Worm (Caenorhabditis elegans): ENCODE data around the gene C17C3.3.
A peak's percentile ranks its signal among the peaks of the same experiment; 100 is the strongest.

The C17C3.3 gene

ce11 chrII:5554788-5555187, 6.7 kb upstream of the C17C3.3 start:
- TF ChIP-seq hmbx-1 (tag; optimal IDR thresholded peaks at IDR 0.05) = no peak
- no peak for TF ChIP-seq B0310.2 (tag; optimal IDR thresholded peaks at IDR 0.05)
- no peak for TF ChIP-seq ama-1 (optimal IDR thresholded peaks at IDR 0.05)
- TF ChIP-seq tbx-11 (GFP tag; IDR thresholded peaks at IDR 0.05) = no peak
- TF ChIP-seq tra-4 (tag; optimal IDR thresholded peaks at IDR 0.05) = no peak
- no peak for TF ChIP-seq ceh-13 (GFP tag; optimal IDR thresholded peaks at IDR 0.05)
- no peak for TF ChIP-seq pes-1 (GFP tag; IDR thresholded peaks at IDR 0.05)
- no peak for TF ChIP-seq tbx-37 (GFP tag; conservative IDR thresholded peaks at IDR 0.05)
- TF ChIP-seq flt-1 (GFP tag; IDR thresholded peaks at IDR 0.05) = no peak
- no peak for TF ChIP-seq ets-7 (tag; optimal IDR thresholded peaks at IDR 0.05)
- TF ChIP-seq ceh-36 (tag; optimal IDR thresholded peaks at IDR 0.05) = no peak
- TF ChIP-seq scrt-1 (GFP tag; IDR thresholded peaks at IDR 0.05) = no peak
- TF ChIP-seq aly-1 (tag; optimal IDR thresholded peaks at IDR 0.05) = no peak
- no peak for TF ChIP-seq hmg-4 (GFP tag; optimal IDR thresholded peaks at IDR 0.05)
- no peak for TF ChIP-seq F13C5.2 (tag; optimal IDR thresholded peaks at IDR 0.05)
- no peak for TF ChIP-seq sea-1 (GFP tag; conservative IDR thresholded peaks at IDR 0.05)
- TF ChIP-seq hnd-1 (tag; optimal IDR thresholded peaks at IDR 0.05) = no peak

- no peak for TF ChIP-seq hnd-1 (tag; optimal IDR thresholded peaks at IDR 0.05)
- TF ChIP-seq tra-4 (tag; optimal IDR thresholded peaks at IDR 0.05) = no peak
- TF ChIP-seq ceh-36 (tag; optimal IDR thresholded peaks at IDR 0.05) = no peak
- no peak for TF ChIP-seq F13C5.2 (tag; optimal IDR thresholded peaks at IDR 0.05)
- no peak for TF ChIP-seq ets-7 (tag; optimal IDR thresholded peaks at IDR 0.05)
- TF ChIP-seq pes-1 (GFP tag; IDR thresholded peaks at IDR 0.05) = no peak
- no peak for TF ChIP-seq scrt-1 (GFP tag; IDR thresholded peaks at IDR 0.05)
- TF ChIP-seq ceh-13 (GFP tag; optimal IDR thresholded peaks at IDR 0.05) = no peak
- no peak for TF ChIP-seq hmg-4 (GFP tag; optimal IDR thresholded peaks at IDR 0.05)
- TF ChIP-seq B0310.2 (tag; optimal IDR thresholded peaks at IDR 0.05) = no peak
Measured at ce11 chrII:5555522-5555921, 6.0 kb upstream of the C17C3.3 start.

ce11 chrII:5556431-5556830, 5.1 kb upstream of the C17C3.3 start, which contains the start of gene ins-11:
Gene ins-11 (plus strand): TSS chrII:5556731.
- no peak for TF ChIP-seq ceh-13 (GFP tag; optimal IDR thresholded peaks at IDR 0.05)
- TF ChIP-seq scrt-1 (GFP tag; IDR thresholded peaks at IDR 0.05) = no peak
- no peak for TF ChIP-seq pes-1 (GFP tag; IDR thresholded peaks at IDR 0.05)
- TF ChIP-seq flt-1 (GFP tag; IDR thresholded peaks at IDR 0.05) = no peak
- no peak for TF ChIP-seq hmbx-1 (tag; optimal IDR thresholded peaks at IDR 0.05)
- no peak for TF ChIP-seq sea-1 (GFP tag; conservative IDR thresholded peaks at IDR 0.05)
- no peak for TF ChIP-seq ets-7 (tag; optimal IDR thresholded peaks at IDR 0.05)
- TF ChIP-seq aly-1 (tag; optimal IDR thresholded peaks at IDR 0.05) = no peak
- no peak for TF ChIP-seq B0310.2 (tag; optimal IDR thresholded peaks at IDR 0.05)
- no peak for TF ChIP-seq tbx-11 (GFP tag; IDR thresholded peaks at IDR 0.05)
- no peak for TF ChIP-seq tra-4 (tag; optimal IDR thresholded peaks at IDR 0.05)
- TF ChIP-seq ama-1 (optimal IDR thresholded peaks at IDR 0.05) = no peak
- no peak for TF ChIP-seq tbx-37 (GFP tag; conservative IDR thresholded peaks at IDR 0.05)
- no peak for TF ChIP-seq F13C5.2 (tag; optimal IDR thresholded peaks at IDR 0.05)
- no peak for TF ChIP-seq hnd-1 (tag; optimal IDR thresholded peaks at IDR 0.05)
- no peak for TF ChIP-seq hmg-4 (GFP tag; optimal IDR thresholded peaks at IDR 0.05)
- TF ChIP-seq ceh-36 (tag; optimal IDR thresholded peaks at IDR 0.05) = no peak

DNA sequence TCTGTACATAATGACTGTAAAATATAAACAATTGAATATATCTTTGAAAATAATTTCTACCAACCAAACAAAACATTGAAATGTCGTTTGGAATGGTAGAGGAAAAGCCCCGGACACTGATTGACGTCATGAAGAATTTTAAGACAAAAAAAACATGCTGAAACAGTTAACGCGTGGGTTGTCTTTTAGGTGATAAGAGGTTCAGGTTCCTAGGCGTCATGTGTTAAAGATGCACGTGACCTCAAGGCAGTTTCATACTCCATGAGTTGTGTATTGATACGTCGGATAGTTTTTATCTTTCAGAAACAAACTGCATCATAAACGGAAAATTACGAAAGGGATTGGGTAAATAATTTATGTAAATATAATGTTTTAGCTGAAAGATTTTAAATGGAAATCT, 4.4 kb upstream of the C17C3.3 start:
- TF ChIP-seq hmg-4 (GFP tag; optimal IDR thresholded peaks at IDR 0.05) (no peak), hnd-1 (tag; optimal IDR thresholded peaks at IDR 0.05) (no peak), ceh-36 (tag; optimal IDR thresholded peaks at IDR 0.05) (no peak), tra-4 (tag; optimal IDR thresholded peaks at IDR 0.05) (no peak), tbx-11 (GFP tag; IDR thresholded peaks at IDR 0.05) (no peak), pes-1 (GFP tag; IDR thresholded peaks at IDR 0.05) (no peak), tbx-37 (GFP tag; conservative IDR thresholded peaks at IDR 0.05) (no peak), hmbx-1 (tag; optimal IDR thresholded peaks at IDR 0.05) (no peak), ama-1 (optimal IDR thresholded peaks at IDR 0.05) (no peak), ceh-13 (GFP tag; optimal IDR thresholded peaks at IDR 0.05) (no peak), scrt-1 (GFP tag; IDR thresholded peaks at IDR 0.05) (no peak), sea-1 (GFP tag; conservative IDR thresholded peaks at IDR 0.05) (no peak), B0310.2 (tag; optimal IDR thresholded peaks at IDR 0.05) (no peak), flt-1 (GFP tag; IDR thresholded peaks at IDR 0.05) (no peak), ets-7 (tag; optimal IDR thresholded peaks at IDR 0.05) (no peak), F13C5.2 (tag; optimal IDR thresholded peaks at IDR 0.05) (no peak), aly-1 (tag; optimal IDR thresholded peaks at IDR 0.05) (no peak)

DNA sequence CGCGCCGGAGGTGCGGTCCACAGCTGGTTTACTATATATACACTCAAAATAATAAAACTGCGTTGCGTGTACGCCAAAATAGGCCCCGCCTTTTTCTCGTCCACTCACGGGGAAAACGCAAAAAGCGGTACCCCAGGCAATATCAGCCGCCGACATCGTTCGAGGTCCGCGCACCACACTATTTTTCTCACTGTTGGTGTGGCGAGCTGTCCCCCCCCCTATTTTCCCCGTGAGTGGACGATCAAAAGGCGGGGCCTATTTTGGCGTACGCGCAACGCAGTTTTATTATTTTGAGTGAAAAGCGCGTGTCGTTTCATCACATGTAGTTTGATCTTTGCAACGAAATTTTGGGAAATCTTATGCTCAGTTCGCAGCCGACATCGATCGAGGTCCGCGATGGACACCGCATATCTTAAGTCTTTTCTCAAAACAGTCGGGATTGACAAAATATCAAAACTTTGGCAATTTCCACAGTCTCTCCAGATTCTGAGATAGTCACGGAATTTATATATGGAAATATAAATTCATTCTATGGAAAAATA, 3.6 kb downstream of the C17C3.3 start:
- TF ChIP-seq tra-4 (tag; optimal IDR thresholded peaks at IDR 0.05) (no peak), sea-1 (GFP tag; conservative IDR thresholded peaks at IDR 0.05) (0 out of 2 replicates have a peak, but pooled peaks have one; percentile 23)

DNA sequence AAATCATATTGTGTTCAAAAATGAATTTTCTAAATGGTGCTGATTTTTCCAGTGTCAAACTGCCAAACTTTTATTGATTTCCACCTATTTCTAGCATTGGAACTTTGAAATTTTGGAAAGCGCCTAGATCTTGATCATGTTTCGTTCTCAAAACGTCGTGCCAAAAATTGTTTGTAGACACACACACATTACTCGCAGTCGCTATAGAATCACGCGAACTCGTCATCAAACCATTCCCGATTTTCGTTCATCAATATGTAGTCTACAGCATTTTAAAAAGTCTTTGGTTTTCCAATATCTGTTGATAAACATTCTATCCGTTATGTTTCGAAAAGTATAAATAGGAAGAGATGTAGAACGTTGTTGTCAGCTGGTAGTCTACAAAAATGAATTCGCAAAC, 8.7 kb downstream of the C17C3.3 start, which contains the start of the genes C17C3.1 and C17C3.15:
C17C3.1 (plus strand) TSS at position 301 of the 400 bp plus-strand sequence.
C17C3.15 (plus strand) TSS at position 383 of the 400 bp plus-strand sequence.
- no peak for TF ChIP-seq F13C5.2 (tag; optimal IDR thresholded peaks at IDR 0.05)
- TF ChIP-seq flt-1 (GFP tag; IDR thresholded peaks at IDR 0.05) = no peak
- no peak for TF ChIP-seq tbx-37 (GFP tag; conservative IDR thresholded peaks at IDR 0.05)
- no peak for TF ChIP-seq ets-7 (tag; optimal IDR thresholded peaks at IDR 0.05)
- no peak for TF ChIP-seq hmg-4 (GFP tag; optimal IDR thresholded peaks at IDR 0.05)
- no peak for TF ChIP-seq sea-1 (GFP tag; conservative IDR thresholded peaks at IDR 0.05)
- TF ChIP-seq ama-1 (optimal IDR thresholded peaks at IDR 0.05) = no peak
- no peak for TF ChIP-seq hmbx-1 (tag; optimal IDR thresholded peaks at IDR 0.05)
- TF ChIP-seq B0310.2 (tag; optimal IDR thresholded peaks at IDR 0.05) = no peak
- TF ChIP-seq hnd-1 (tag; optimal IDR thresholded peaks at IDR 0.05) = no peak

ce11 chrII:5572082-5572746, 10.7 kb downstream of the C17C3.3 start:
- TF ChIP-seq flt-1 (GFP tag; IDR thresholded peaks at IDR 0.05) = no peak
- TF ChIP-seq ceh-13 (GFP tag; optimal IDR thresholded peaks at IDR 0.05) = no peak

Data from whole organism, early embryonic.